Fruit fly (Drosophila melanogaster): ENCODE results near the gene TfIIB.
A peak's percentile ranks its signal among the peaks of the same experiment; 100 is the strongest.

TfIIB gene

dm6 chr2L:10476879-10477278 lies 45.7 kb downstream of the TfIIB start, which contains the start of gene RluA-2 (continued):
- no peak for TF ChIP-seq CG2678 (tag; optimal IDR thresholded peaks at IDR 0.05)
- TF ChIP-seq wor (GFP tag; IDR thresholded peaks at IDR 0.05), result no peak
- TF ChIP-seq Dref (GFP tag; IDR thresholded peaks at IDR 0.05), result peak; percentile 58
- peak; percentile 53; the same call in 1 of the 2 replicates for TF ChIP-seq Scr (GFP tag; IDR thresholded peaks at IDR 0.05; ENCODE audit: partially characterized antibody)
- no peak for TF ChIP-seq CG1603 (tag; optimal IDR thresholded peaks at IDR 0.05)
- 0 out of 3 replicates have a peak, but pooled peaks have one; percentile 11 for TF ChIP-seq row (GFP tag; IDR thresholded peaks at IDR 0.05)
- no peak for TF ChIP-seq CG6765 (GFP tag; optimal IDR thresholded peaks at IDR 0.05)
- peak; percentile 52; the same call in 1 of the 2 replicates for TF ChIP-seq MBD-R2 (GFP tag; IDR thresholded peaks at IDR 0.05)
- TF ChIP-seq ken (GFP tag; IDR thresholded peaks at IDR 0.05), result no peak
- no peak for TF ChIP-seq CG18619 (GFP tag; optimal IDR thresholded peaks at IDR 0.05)
- no peak for TF ChIP-seq H15 (GFP tag; IDR thresholded peaks at IDR 0.05)
- TF ChIP-seq dmrt11E (tag; optimal IDR thresholded peaks at IDR 0.05), result no peak
- no peak for TF ChIP-seq CG2199 (GFP tag; IDR thresholded peaks at IDR 0.05)
- TF ChIP-seq abd-A (tag; optimal IDR thresholded peaks at IDR 0.05), result no peak

dm6 chr2L:10479859-10480258 lies 48.7 kb downstream of the TfIIB start:
- TF ChIP-seq ssp (GFP tag; IDR thresholded peaks at IDR 0.05) (no peak), jigr1 (GFP tag; IDR thresholded peaks at IDR 0.05) (no peak), CG10267 (tag; optimal IDR thresholded peaks at IDR 0.05) (peak; percentile 1), CoRest (tag; optimal IDR thresholded peaks at IDR 0.05) (no peak), disco-r (GFP tag; optimal IDR thresholded peaks at IDR 0.05) (no peak), sim (GFP tag; IDR thresholded peaks at IDR 0.05) (no peak), E2f2 (GFP tag; IDR thresholded peaks at IDR 0.05) (peak; percentile 97), Atf6 (GFP tag; IDR thresholded peaks at IDR 0.05) (no peak), CG2129 (GFP tag; IDR thresholded peaks at IDR 0.05; ENCODE audit: partially characterized antibody) (no peak), sna (GFP tag; IDR thresholded peaks at IDR 0.05; ENCODE audit: partially characterized antibody) (no peak), da (GFP tag; optimal IDR thresholded peaks at IDR 0.05) (no peak), tio (GFP tag; optimal IDR thresholded peaks at IDR 0.05) (no peak), hbn (GFP tag; IDR thresholded peaks at IDR 0.05; ENCODE audit: partially characterized antibody) (no peak; the same call in 1 of the 2 replicates), CG10321 (GFP tag; IDR thresholded peaks at IDR 0.05) (no peak), E2f1 (GFP tag; IDR thresholded peaks at IDR 0.05) (no peak), Rx (GFP tag; IDR thresholded peaks at IDR 0.05) (no peak), vnd (GFP tag; IDR thresholded peaks at IDR 0.05; ENCODE audit: partially characterized antibody) (no peak), jumu (GFP tag; optimal IDR thresholded peaks at IDR 0.05) (no peak), Optix (GFP tag; IDR thresholded peaks at IDR 0.05) (no peak), Eip74EF (GFP tag; optimal IDR thresholded peaks at IDR 0.05) (no peak), CG12744 (GFP tag; optimal IDR thresholded peaks at IDR 0.05) (no peak), TFAM (GFP tag; optimal IDR thresholded peaks at IDR 0.05) (no peak), sd (tag; optimal IDR thresholded peaks at IDR 0.05) (no peak), CG10979 (tag; optimal IDR thresholded peaks at IDR 0.05) (no peak), Ssrp (tag; optimal IDR thresholded peaks at IDR 0.05) (no peak), Dp (GFP tag; optimal IDR thresholded peaks at IDR 0.05) (peak; percentile 99), esg (GFP tag; conservative IDR thresholded peaks at IDR 0.05) (no peak), fru (optimal IDR thresholded peaks at IDR 0.05) (no peak), CG8359 (GFP tag; optimal IDR thresholded peaks at IDR 0.05; ENCODE audit: borderline replicate concordance) (no peak), dpn (GFP tag; optimal IDR thresholded peaks at IDR 0.05) (no peak), CG4820 (GFP tag; optimal IDR thresholded peaks at IDR 0.05) (no peak), salm (tag; optimal IDR thresholded peaks at IDR 0.05) (no peak), emc (GFP tag; optimal IDR thresholded peaks at IDR 0.05) (no peak), Asciz (GFP tag; optimal IDR thresholded peaks at IDR 0.05) (no peak), Meics (GFP tag; optimal IDR thresholded peaks at IDR 0.05) (no peak), al (GFP tag; IDR thresholded peaks at IDR 0.05) (no peak), nerfin-2 (GFP tag; IDR thresholded peaks at IDR 0.05; ENCODE audit: partially characterized antibody) (peak; percentile 11; the same call in 1 of the 2 replicates)
